Worm (Caenorhabditis elegans) whole organism, young adult: ENCODE measurements around the gene fbxa-5.

Experiments used
- C06A6.2 ChIP-seq: fragments of 200-800 bp; sonication (Bioruptor generic); conservative IDR thresholded peaks from 2 replicates; pipeline ENCODE4 v1.3.6; 2022; ENCODE audit warnings: missing genetic modification characterization, missing compliant biosample characterization
- D2030.7 ChIP-seq: fragments of 200-800 bp; sonication (Bioruptor generic); IDR thresholded peaks from 2 replicates; pipeline ENCODE4 v1.3.6; 2022; ENCODE audit warnings: missing genetic modification reagents, missing genetic modification characterization, missing compliant biosample characterization
- F22D6.2 ChIP-seq: sonication (generic microtip); optimal IDR thresholded peaks from 2 replicates; lab custom pipeline; 2016; ENCODE audit warnings: mild to moderate bottlenecking, missing genetic modification characterization, missing compliant biosample characterization
- F23B12.7 ChIP-seq: sonication (generic microtip); optimal IDR thresholded peaks from 2 replicates; lab custom pipeline; 2017; ENCODE audit warnings: missing genetic modification characterization, mild to moderate bottlenecking, missing compliant biosample characterization, antibody characterized with exemption, moderate library complexity; ENCODE audit not compliant: insufficient read depth
- F49E8.2 ChIP-seq: sonication (generic microtip); optimal IDR thresholded peaks from 3 replicates; lab custom pipeline; 2017; ENCODE audit warnings: missing genetic modification characterization, mild to moderate bottlenecking, missing compliant biosample characterization, antibody characterized with exemption, moderate library complexity; ENCODE audit not compliant: insufficient read depth
- F55B11.4 ChIP-seq: sonication (generic microtip); optimal IDR thresholded peaks from 2 replicates; lab custom pipeline; 2016; ENCODE audit warnings: missing compliant biosample characterization, missing genetic modification characterization, borderline replicate concordance; ENCODE audit not compliant: insufficient read depth
- K11D2.4 ChIP-seq: fragments of 200-800 bp; sonication (Bioruptor generic); IDR thresholded peaks from 2 replicates; pipeline ENCODE4 v1.3.6; 2022; ENCODE audit warnings: missing genetic modification reagents, missing genetic modification characterization, missing compliant biosample characterization
- Y53G8AR.9 ChIP-seq: fragments of 200-800 bp; sonication (Bioruptor generic); conservative IDR thresholded peaks from 2 replicates; pipeline ENCODE4 v1.3.6; 2022; ENCODE audit warnings: missing genetic modification reagents, missing genetic modification characterization, missing compliant biosample characterization
- Y79H2A.3 ChIP-seq: fragments of 200-800 bp; sonication (Bioruptor generic); conservative IDR thresholded peaks from 2 replicates; pipeline ENCODE4 v1.3.6; 2022; ENCODE audit warnings: missing genetic modification reagents, missing genetic modification characterization, missing compliant biosample characterization
- akir-1 ChIP-seq: fragments of 200-800 bp; sonication (Bioruptor generic); optimal IDR thresholded peaks from 2 replicates; lab custom pipeline; 2018; ENCODE audit warnings: mild to moderate bottlenecking, missing genetic modification characterization, moderate library complexity, missing compliant biosample characterization
- atf-7 ChIP-seq: sonication (generic microtip); optimal IDR thresholded peaks from 2 replicates; lab custom pipeline; 2017; ENCODE audit warnings: mild to moderate bottlenecking, missing genetic modification characterization, missing compliant biosample characterization
- attf-6 ChIP-seq: fragments of 200-800 bp; sonication (Bioruptor generic); IDR thresholded peaks from 2 replicates; pipeline ENCODE4 v1.3.6; 2022; ENCODE audit warnings: missing genetic modification reagents, missing genetic modification characterization, missing compliant biosample characterization
- egl-18 ChIP-seq: fragments of 200-800 bp; sonication (Bioruptor generic); IDR thresholded peaks from 2 replicates; pipeline ENCODE4 v1.3.6; 2022; ENCODE audit warnings: missing genetic modification reagents, missing genetic modification characterization, missing compliant biosample characterization
- ets-4 ChIP-seq: fragments of 200-800 bp; sonication (Bioruptor generic); optimal IDR thresholded peaks from 2 replicates; lab custom pipeline; 2018; ENCODE audit warnings: mild to moderate bottlenecking, missing genetic modification characterization, missing compliant biosample characterization
- hlh-12 ChIP-seq: sonication (generic microtip); optimal IDR thresholded peaks from 2 replicates; lab custom pipeline; 2016; ENCODE audit warnings: missing genetic modification characterization, missing compliant biosample characterization
- hmg-1.2 ChIP-seq: fragments of 200-800 bp; sonication (Bioruptor generic); IDR thresholded peaks from 2 replicates; pipeline ENCODE4 v1.3.6; 2022; ENCODE audit warnings: missing genetic modification reagents, missing genetic modification characterization, missing compliant biosample characterization
- hrde-1 ChIP-seq: sonication (generic microtip); optimal IDR thresholded peaks from 2 replicates; lab custom pipeline; 2016; ENCODE audit warnings: missing genetic modification characterization, mild to moderate bottlenecking, missing compliant biosample characterization, moderate library complexity, missing genotype, missing genetic modification reagents, borderline replicate concordance
- lin-40 ChIP-seq: sonication (generic microtip); optimal IDR thresholded peaks from 2 replicates; lab custom pipeline; 2016; ENCODE audit warnings: missing genetic modification characterization, mild to moderate bottlenecking, missing compliant biosample characterization, missing genotype, missing genetic modification reagents
- lsy-27 ChIP-seq: sonication (generic microtip); optimal IDR thresholded peaks from 2 replicates; lab custom pipeline; 2017; ENCODE audit warnings: missing genetic modification characterization, mild to moderate bottlenecking, missing compliant biosample characterization, antibody characterized with exemption, missing genotype, borderline replicate concordance; ENCODE audit not compliant: insufficient read depth
- madf-10 ChIP-seq: sonication (generic microtip); optimal IDR thresholded peaks from 2 replicates; lab custom pipeline; 2016; ENCODE audit warnings: mild to moderate bottlenecking, missing genetic modification characterization, missing compliant biosample characterization
- madf-6 ChIP-seq: fragments of 200-800 bp; sonication (Bioruptor generic); IDR thresholded peaks from 2 replicates; pipeline ENCODE4 v1.3.6; 2022; ENCODE audit warnings: missing genetic modification reagents, missing genetic modification characterization, missing compliant biosample characterization
- mcd-1 ChIP-seq: fragments of 200-800 bp; sonication (Bioruptor generic); IDR thresholded peaks from 2 replicates; pipeline ENCODE4 v1.3.6; 2022; ENCODE audit warnings: missing genetic modification reagents, missing genetic modification characterization, missing compliant biosample characterization
- mxl-1 ChIP-seq: sonication (generic microtip); optimal IDR thresholded peaks from 2 replicates; lab custom pipeline; 2016; ENCODE audit warnings: missing genetic modification characterization, missing compliant biosample characterization
- nhr-80 ChIP-seq: sonication (generic microtip); optimal IDR thresholded peaks from 2 replicates; lab custom pipeline; 2016; ENCODE audit warnings: missing genetic modification characterization, missing compliant biosample characterization
- nhr-90 ChIP-seq: sonication (generic microtip); optimal IDR thresholded peaks from 2 replicates; lab custom pipeline; 2016; ENCODE audit warnings: missing genotype, mild to moderate bottlenecking, missing genetic modification characterization, missing compliant biosample characterization
- repo-1 ChIP-seq: sonication (generic microtip); optimal IDR thresholded peaks from 2 replicates; lab custom pipeline; 2017; ENCODE audit warnings: mild to moderate bottlenecking, missing genetic modification characterization, missing compliant biosample characterization
- snpc-1.1 ChIP-seq: sonication (generic microtip); optimal IDR thresholded peaks from 2 replicates; lab custom pipeline; 2017; ENCODE audit warnings: missing genetic modification characterization, mild to moderate bottlenecking, missing compliant biosample characterization, antibody characterized with exemption, moderate library complexity, missing genotype, missing genetic modification reagents; ENCODE audit not compliant: insufficient read depth
- snpc-1.3 ChIP-seq: sonication (generic microtip); optimal IDR thresholded peaks from 2 replicates; lab custom pipeline; 2017; ENCODE audit warnings: missing genetic modification characterization, mild to moderate bottlenecking, missing compliant biosample characterization, antibody characterized with exemption, moderate library complexity, missing genotype, missing genetic modification reagents; ENCODE audit not compliant: insufficient read depth
- snpc-3.4 ChIP-seq: sonication (generic microtip); optimal IDR thresholded peaks from 2 replicates; lab custom pipeline; 2017; ENCODE audit warnings: missing genetic modification characterization, mild to moderate bottlenecking, missing compliant biosample characterization, antibody characterized with exemption, moderate library complexity, missing genotype, missing genetic modification reagents
- snpc-4 ChIP-seq, 5 experiments: fragments of 150-350 bp in 1 of 5; sonication (generic microtip) in 4 of 5; optimal IDR thresholded peaks; 2 replicates each; lab custom pipeline; 2014 to 2018; ENCODE audit warnings: missing genetic modification characterization in 5 of 5, missing biosample characterization in 3 of 5, antibody characterized with exemption in 2 of 5, mild to moderate bottlenecking in 2 of 5, missing compliant biosample characterization in 2 of 5, missing genotype in 2 of 5, moderate library complexity in 2 of 5, missing genetic modification reagents in 1 of 5
- tbp1 ChIP-seq: fragments of 200-800 bp; sonication (Bioruptor generic); optimal IDR thresholded peaks from 2 replicates; lab custom pipeline; 2018; ENCODE audit warnings: mild to moderate bottlenecking, missing genetic modification characterization, missing compliant biosample characterization
- zfh-2 ChIP-seq: fragments of 200-800 bp; sonication (Bioruptor generic); conservative IDR thresholded peaks from 2 replicates; pipeline ENCODE4 v1.3.6; 2022; ENCODE audit warnings: missing genetic modification reagents, missing genetic modification characterization, missing compliant biosample characterization
- ztf-25 ChIP-seq: fragments of 200-800 bp; sonication (Bioruptor generic); IDR thresholded peaks from 2 replicates; pipeline ENCODE4 v1.3.6; 2022; ENCODE audit warnings: missing genetic modification reagents, missing genetic modification characterization, missing compliant biosample characterization

Gene fbxa-5

DNA sequence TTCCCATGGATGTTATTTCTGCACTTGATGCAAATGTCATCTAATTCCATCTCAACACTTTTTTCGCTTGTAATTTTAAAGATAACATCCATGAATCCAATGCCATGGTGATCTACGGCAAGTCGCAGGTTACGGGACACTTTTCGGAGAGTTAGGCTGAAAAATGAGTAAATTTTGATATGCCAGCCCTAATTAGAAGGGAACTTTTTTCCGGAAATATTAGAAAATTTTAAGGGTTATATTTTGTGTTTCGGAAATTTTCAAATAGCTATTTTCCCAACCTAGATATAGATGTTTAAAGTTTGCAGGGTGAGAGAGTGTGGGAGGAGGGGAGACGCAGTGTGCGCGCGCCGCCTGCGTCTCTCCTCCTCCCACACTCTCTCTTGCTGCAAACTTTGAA lies 32.8 kb downstream of the fbxa-5 start:
- peak; percentile 84 for TF ChIP-seq hmg-1.2 (GFP tag; lab: Robert Waterston, UW)
- TF ChIP-seq mcd-1 (GFP tag; lab: Robert Waterston, UW): no peak
- TF ChIP-seq, all 124 proteins: peak for 1

- no peak for TF ChIP-seq snpc-1.3 (tag; lab: Kevin White, UChicago)
- no peak for TF ChIP-seq ets-4
- no peak for TF ChIP-seq F49E8.2 (tag; lab: Kevin White, UChicago)
- TF ChIP-seq C06A6.2: no peak
- TF ChIP-seq Y79H2A.3 (GFP tag; lab: Robert Waterston, UW): no peak
- TF ChIP-seq hrde-1: no peak
- TF ChIP-seq nhr-90 (tag; lab: Kevin White, UChicago): no peak
- TF ChIP-seq egl-18 (GFP tag; lab: Robert Waterston, UW): no peak
- TF ChIP-seq D2030.7: no peak
- no peak for TF ChIP-seq hlh-12
- TF ChIP-seq attf-6: no peak
- no peak for TF ChIP-seq mxl-1 (tag; lab: Kevin White, UChicago)
- no peak for TF ChIP-seq repo-1 (tag; lab: Kevin White, UChicago)
- TF ChIP-seq madf-10 (tag; lab: Kevin White, UChicago): no peak
- TF ChIP-seq F55B11.4: no peak
- TF ChIP-seq F22D6.2: no peak
- TF ChIP-seq snpc-1.1 (tag; lab: Kevin White, UChicago): no peak
- TF ChIP-seq atf-7 (tag; lab: Kevin White, UChicago): no peak
These were observed 36.7 kb downstream of the fbxa-5 start, which contains the start of gene fbxa-75 for ce11 chrIII:1303414-1303813. Gene fbxa-75, plus strand, starts transcription at chrIII:1303714.

DNA sequence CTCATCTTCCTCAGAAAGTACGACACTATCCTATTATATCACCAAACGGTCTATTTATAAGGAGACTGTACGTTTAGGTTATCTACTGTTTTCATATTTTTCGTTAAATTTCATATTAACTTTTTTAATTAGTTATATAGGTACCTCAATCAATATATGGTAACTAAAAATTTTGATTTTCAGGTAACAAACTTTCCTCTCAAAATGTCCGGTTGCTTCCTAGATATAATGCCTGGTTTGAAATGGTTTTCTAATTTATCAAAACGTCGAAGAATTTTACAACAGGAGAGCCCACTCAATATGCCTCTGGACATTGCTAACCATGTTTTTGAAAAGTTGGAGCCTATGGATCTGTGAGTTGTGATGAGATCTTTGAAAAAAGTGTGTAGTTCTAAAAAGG lies 42.5 kb downstream of the fbxa-5 start, which contains the start of gene fbxa-28:
Gene fbxa-28, plus strand, starts transcription at position 301 of the 400 bp plus-strand sequence.
- TF ChIP-seq K11D2.4 (GFP tag; lab: Robert Waterston, UW) (no peak), lin-40 (tag; lab: Kevin White, UChicago) (no peak), akir-1 (no peak), snpc-4 (GFP tag; optimal IDR thresholded peaks at IDR 0.05; lab: Kevin White, UChicago) (no peak), snpc-4 (tag; optimal IDR thresholded peaks at IDR 0.05; lab: Kevin White, UChicago) (no peak), madf-6 (GFP tag; lab: Robert Waterston, UW) (no peak), zfh-2 (GFP tag; lab: Robert Waterston, UW) (no peak), lsy-27 (tag; lab: Kevin White, UChicago) (no peak), F23B12.7 (tag; lab: Kevin White, UChicago) (no peak), Y53G8AR.9 (GFP tag; lab: Robert Waterston, UW) (no peak), snpc-3.4 (tag; lab: Kevin White, UChicago) (no peak), tbp1 (GFP tag; lab: Kevin White, UChicago) (no peak), ztf-25 (GFP tag; lab: Robert Waterston, UW) (no peak)
- TF ChIP-seq, all 124 proteins: peak for 0

DNA sequence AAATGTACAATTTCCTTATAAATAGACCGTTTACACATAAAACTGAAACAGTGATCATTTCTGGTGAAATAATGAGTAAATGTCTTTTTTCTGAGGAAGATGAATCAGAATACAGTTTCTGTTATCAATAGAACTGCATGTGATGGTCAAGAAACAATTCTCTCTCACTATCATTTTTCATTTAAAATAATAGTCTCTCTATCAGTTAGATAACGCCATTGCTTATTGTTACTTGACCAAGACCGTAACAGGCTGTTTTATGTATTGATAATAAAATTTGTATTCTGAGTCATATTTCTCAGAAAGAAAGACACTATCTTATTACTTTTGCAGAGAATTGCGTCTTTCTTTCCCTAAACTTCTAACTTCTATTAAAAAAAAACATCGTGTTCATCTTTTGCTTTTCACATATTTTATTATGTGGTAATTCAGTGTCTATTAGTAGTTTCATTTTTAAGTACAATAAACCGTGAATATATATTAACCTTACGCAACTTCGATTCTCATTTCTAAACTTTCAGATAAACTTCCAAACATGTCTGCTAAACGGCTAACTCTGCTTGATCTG lies 44.9 kb downstream of the fbxa-5 start, which contains the start of gene fbxa-35:
Gene fbxa-35, plus strand, starts transcription at position 518 of the 568 bp plus-strand sequence.
- TF ChIP-seq nhr-80 (tag; lab: Kevin White, UChicago): peak; percentile 13
- TF ChIP-seq akir-1: no peak
